Worm (Caenorhabditis elegans) whole organism, L4 larva: Measurements from ENCODE around the gene him-3.
A peak's percentile ranks its signal among the peaks of the same experiment; 100 is the strongest.

Experiments
- F10B5.3 ChIP-seq: sonication (generic microtip); optimal IDR thresholded peaks from 2 replicates; lab custom pipeline; 2016; ENCODE audit warnings: mild to moderate bottlenecking, missing genetic modification characterization, missing compliant biosample characterization
- F44E2.7 ChIP-seq: fragments of 200-800 bp; sonication (Bioruptor generic); IDR thresholded peaks from 2 replicates; pipeline ENCODE4 v2.1.2; 2022; ENCODE audit warnings: missing genetic modification characterization, missing compliant biosample characterization
- F49E8.2 ChIP-seq: sonication (generic microtip); optimal IDR thresholded peaks from 2 replicates; lab custom pipeline; 2016; ENCODE audit warnings: missing compliant biosample characterization, mild to moderate bottlenecking, missing genetic modification characterization, borderline replicate concordance
- T20F7.1 ChIP-seq: fragments of 200-800 bp; sonication (Bioruptor generic); optimal IDR thresholded peaks from 2 replicates; lab custom pipeline; 2018; ENCODE audit warnings: mild to moderate bottlenecking, missing genetic modification characterization, missing compliant biosample characterization
- Y48G9A.11 ChIP-seq: fragments of 200-800 bp; sonication (Bioruptor generic); IDR thresholded peaks from 2 replicates; pipeline ENCODE4 v1.3.6; 2022; ENCODE audit warnings: missing genetic modification reagents, missing genetic modification characterization, missing compliant biosample characterization
- ZK337.2 ChIP-seq: fragments of 200-800 bp; sonication (Bioruptor generic); IDR thresholded peaks from 2 replicates; pipeline ENCODE4 v1.3.6; 2022; ENCODE audit warnings: missing genetic modification reagents, missing genetic modification characterization, missing compliant biosample characterization
- aha-1 ChIP-seq: fragments of 150-350 bp; peaks from one replicate; lab custom pipeline; 2014; ENCODE audit warnings: missing biosample characterization, missing genetic modification characterization
- ceh-62 ChIP-seq: sonication (generic microtip); optimal IDR thresholded peaks from 2 replicates; lab custom pipeline; 2017; ENCODE audit warnings: missing biosample characterization, missing genetic modification characterization
- ceh-82 ChIP-seq: sonication (generic microtip); optimal IDR thresholded peaks from 2 replicates; lab custom pipeline; 2017; ENCODE audit warnings: missing biosample characterization, missing genetic modification characterization
- cey-2 ChIP-seq: sonication (generic microtip); optimal IDR thresholded peaks from 3 replicates; lab custom pipeline; 2017; ENCODE audit warnings: missing genetic modification characterization, mild to moderate bottlenecking, missing compliant biosample characterization, antibody characterized with exemption, borderline replicate concordance; ENCODE audit not compliant: insufficient read depth
- daf-8 ChIP-seq: fragments of 200-800 bp; sonication (Bioruptor generic); IDR thresholded peaks from 2 replicates; pipeline ENCODE4 v1.3.6; 2022; ENCODE audit warnings: missing genetic modification characterization, missing compliant biosample characterization
- dmd-8 ChIP-seq: fragments of 200-800 bp; sonication (Bioruptor generic); IDR thresholded peaks from 2 replicates; pipeline ENCODE4 v1.3.6; 2022; ENCODE audit warnings: missing genetic modification characterization, missing compliant biosample characterization
- dmd-9 ChIP-seq: fragments of 200-800 bp; sonication (Bioruptor generic); IDR thresholded peaks from 2 replicates; pipeline ENCODE4 v1.3.6; 2022; ENCODE audit warnings: missing genetic modification reagents, missing genetic modification characterization, missing compliant biosample characterization
- duxl-1 ChIP-seq: sonication (generic microtip); optimal IDR thresholded peaks from 2 replicates; lab custom pipeline; 2016; ENCODE audit warnings: mild to moderate bottlenecking, missing genetic modification characterization, moderate library complexity, missing compliant biosample characterization; ENCODE audit not compliant: poor library complexity
- fkh-10 ChIP-seq: fragments of 150-350 bp; optimal IDR thresholded peaks from 2 replicates; lab custom pipeline; 2014; ENCODE audit warnings: missing biosample characterization, missing genetic modification reagents, missing genetic modification characterization
- fos-1 ChIP-seq: fragments of 150-350 bp; optimal IDR thresholded peaks from 2 replicates; lab custom pipeline; 2014; ENCODE audit warnings: missing biosample characterization, missing genetic modification characterization
- hlh-11 ChIP-seq: fragments of 200-800 bp; sonication (Bioruptor generic); optimal IDR thresholded peaks from 2 replicates; lab custom pipeline; 2018; ENCODE audit warnings: mild to moderate bottlenecking, missing genetic modification characterization, missing compliant biosample characterization
- hlh-30 ChIP-seq: sonication (generic microtip); optimal IDR thresholded peaks from 2 replicates; lab custom pipeline; 2017; ENCODE audit warnings: antibody characterized with exemption, mild to moderate bottlenecking, missing genetic modification characterization, missing compliant biosample characterization; ENCODE audit not compliant: insufficient read depth
- lim-7 ChIP-seq: fragments of 200-800 bp; sonication (Bioruptor generic); IDR thresholded peaks from 2 replicates; pipeline ENCODE4 v1.3.6; 2022; ENCODE audit warnings: missing genetic modification characterization, missing compliant biosample characterization
- lin-13 ChIP-seq: fragments of 150-350 bp; optimal IDR thresholded peaks from 2 replicates; lab custom pipeline; 2014; ENCODE audit warnings: missing biosample characterization, missing genetic modification reagents, missing genetic modification characterization
- lin-29 ChIP-seq: fragments of 200-800 bp; sonication (Bioruptor generic); IDR thresholded peaks from 2 replicates; pipeline ENCODE4 v1.3.6; 2022; ENCODE audit warnings: missing genetic modification reagents, missing genetic modification characterization, missing compliant biosample characterization
- lin-39 ChIP-seq: fragments of 150-350 bp; optimal IDR thresholded peaks from 2 replicates; lab custom pipeline; 2014; ENCODE audit warnings: missing biosample characterization, missing genetic modification reagents, missing genetic modification characterization
- lsy-2 ChIP-seq, 2 experiments: fragments of 150-350 bp in 1 of 2; sonication (generic microtip) in 1 of 2; optimal IDR thresholded peaks; 2 replicates each; lab custom pipeline; 2014 to 2017; ENCODE audit warnings: missing biosample characterization in 2 of 2, missing genetic modification characterization in 2 of 2
- mdl-1 ChIP-seq, 2 experiments: fragments of 150-350 bp in 1 of 2; sonication (generic microtip) in 1 of 2; optimal IDR thresholded peaks; 2 replicates each; lab custom pipeline; 2014 to 2017; ENCODE audit warnings: missing biosample characterization in 2 of 2, missing genetic modification characterization in 2 of 2
- mes-2 ChIP-seq: sonication (generic microtip); optimal IDR thresholded peaks from 2 replicates; lab custom pipeline; 2016; ENCODE audit warnings: missing genotype, mild to moderate bottlenecking, missing genetic modification characterization, missing compliant biosample characterization; ENCODE audit not compliant: poor library complexity, severe bottlenecking
- mxl-2 ChIP-seq: fragments of 200-800 bp; sonication (Bioruptor generic); conservative IDR thresholded peaks from 2 replicates; pipeline ENCODE4 v1.3.6; 2022; ENCODE audit warnings: missing genetic modification reagents, missing genetic modification characterization, missing compliant biosample characterization
- nhr-102 ChIP-seq: sonication (generic microtip); optimal IDR thresholded peaks from 2 replicates; lab custom pipeline; 2016; ENCODE audit warnings: mild to moderate bottlenecking, missing genetic modification characterization, moderate library complexity, missing compliant biosample characterization
- nhr-237 ChIP-seq: sonication (generic microtip); optimal IDR thresholded peaks from 2 replicates; lab custom pipeline; 2017; ENCODE audit warnings: missing biosample characterization, missing genetic modification characterization
- nhr-28 ChIP-seq: fragments of 150-350 bp; optimal IDR thresholded peaks from 2 replicates; lab custom pipeline; 2014; ENCODE audit warnings: missing biosample characterization, missing genetic modification characterization
- nhr-41 ChIP-seq: fragments of 200-800 bp; sonication (Bioruptor generic); IDR thresholded peaks from 2 replicates; pipeline ENCODE4 v1.3.6; 2022; ENCODE audit warnings: missing genetic modification reagents, missing genetic modification characterization, missing compliant biosample characterization
- nhr-48 ChIP-seq: sonication (generic microtip); optimal IDR thresholded peaks from 2 replicates; lab custom pipeline; 2016; ENCODE audit warnings: mild to moderate bottlenecking, missing genetic modification characterization, missing compliant biosample characterization
- nhr-76 ChIP-seq: fragments of 150-350 bp; optimal IDR thresholded peaks from 2 replicates; lab custom pipeline; 2014; ENCODE audit warnings: missing biosample characterization, missing genetic modification characterization
- pha-4 ChIP-seq, 2 experiments: fragments of 150-350 bp in 1 of 2; fragments of 200-800 bp in 1 of 2; sonication (Bioruptor generic) in 1 of 2; IDR thresholded peaks in 1 of 2; optimal IDR thresholded peaks in 1 of 2; 2 replicates each; pipeline versions ENCODE4 v1.3.6 to Lab custom; 2014 to 2022; ENCODE audit warnings: missing genetic modification characterization in 2 of 2, missing genetic modification reagents in 2 of 2, missing biosample characterization in 1 of 2, missing compliant biosample characterization in 1 of 2
- php-3 ChIP-seq: fragments of 200-800 bp; sonication (Bioruptor generic); IDR thresholded peaks from 2 replicates; pipeline ENCODE4 v1.3.6; 2022; ENCODE audit warnings: missing genetic modification reagents, missing genetic modification characterization, missing compliant biosample characterization
- pqm-1 ChIP-seq: sonication (generic microtip); optimal IDR thresholded peaks from 2 replicates; lab custom pipeline; 2017; ENCODE audit warnings: missing biosample characterization, missing genetic modification characterization
- rbr-2 ChIP-seq: sonication (generic microtip); optimal IDR thresholded peaks from 2 replicates; lab custom pipeline; 2016; ENCODE audit warnings: missing genotype, missing genetic modification characterization, missing compliant biosample characterization
- saeg-2 ChIP-seq: fragments of 200-800 bp; sonication (Bioruptor generic); IDR thresholded peaks from 2 replicates; pipeline ENCODE4 v1.3.6; 2022; ENCODE audit warnings: missing genetic modification reagents, missing genetic modification characterization, missing compliant biosample characterization
- sdz-12 ChIP-seq: fragments of 200-800 bp; sonication (Bioruptor generic); optimal IDR thresholded peaks from 2 replicates; lab custom pipeline; 2018; ENCODE audit warnings: mild to moderate bottlenecking, missing genetic modification characterization, missing compliant biosample characterization
- unc-62 ChIP-seq, 3 experiments: fragments of 150-350 bp in 1 of 3; sonication (generic microtip); optimal IDR thresholded peaks in 2 of 3; peaks in 1 of 3; 1 replicate in 1 of 3; 2 replicates in 2 of 3; lab custom pipeline; 2014 to 2017; ENCODE audit warnings: missing biosample characterization in 3 of 3, missing genetic modification characterization in 3 of 3, missing genetic modification reagents in 3 of 3, missing genotype in 1 of 3
- vab-7 ChIP-seq: fragments of 200-800 bp; sonication (Bioruptor generic); IDR thresholded peaks from 2 replicates; pipeline ENCODE4 v1.3.6; 2022; ENCODE audit warnings: missing genetic modification reagents, missing genetic modification characterization, missing compliant biosample characterization
- zag-1 ChIP-seq: fragments of 150-350 bp; optimal IDR thresholded peaks from 2 replicates; lab custom pipeline; 2014; ENCODE audit warnings: missing biosample characterization, missing genetic modification characterization
- zip-2 ChIP-seq: fragments of 150-350 bp; optimal IDR thresholded peaks from 2 replicates; lab custom pipeline; 2014; ENCODE audit warnings: missing biosample characterization, missing genetic modification characterization
- ztf-11 ChIP-seq: fragments of 150-350 bp; optimal IDR thresholded peaks from 2 replicates; lab custom pipeline; 2014; ENCODE audit warnings: missing biosample characterization, missing genetic modification characterization

The him-3 gene

DNA sequence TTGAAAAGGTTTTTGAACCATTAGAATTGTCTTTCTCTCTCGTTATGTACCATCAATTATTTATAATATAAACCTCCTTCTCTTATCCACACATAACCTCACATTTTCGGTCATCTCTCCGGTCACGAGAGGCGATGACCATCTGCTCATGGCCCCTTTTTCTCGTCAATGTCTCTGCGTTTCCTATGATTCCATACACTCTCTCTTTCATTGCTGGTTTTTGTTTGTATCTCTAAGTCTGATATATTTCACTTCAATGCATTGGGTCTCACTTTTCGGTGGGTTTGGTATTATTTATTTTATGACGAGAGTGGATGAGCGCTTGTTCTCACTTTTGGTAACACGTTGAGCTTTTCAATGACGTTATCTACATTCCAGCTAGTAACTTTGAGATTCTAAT lies 45.7 kb downstream of the him-3 start (continued):
- TF ChIP-seq dmd-9 (no peak), F49E8.2 (tag; lab: Kevin White, UChicago) (no peak), saeg-2 (GFP tag; lab: Robert Waterston, UW) (no peak), dmd-8 (GFP tag; lab: Robert Waterston, UW) (no peak), lsy-2 (tag; optimal IDR thresholded peaks at IDR 0.05; lab: Kevin White, UChicago) (peak in 1 of 2 experiments; percentile 78), ZK337.2 (no peak), cey-2 (tag; lab: Kevin White, UChicago) (no peak), daf-8 (GFP tag; lab: Robert Waterston, UW) (no peak), F44E2.7 (GFP tag; lab: Robert Waterston, UW) (no peak), ceh-62 (tag; lab: Kevin White, UChicago) (no peak), hlh-11 (tag; lab: Kevin White, UChicago) (peak; percentile 79), lin-39 (tag; lab: Kevin White, UChicago) (no peak), Y48G9A.11 (no peak), fos-1 (tag; lab: Kevin White, UChicago) (no peak), zip-2 (tag; lab: Kevin White, UChicago) (no peak), aha-1 (tag; lab: Kevin White, UChicago) (no peak), vab-7 (GFP tag; lab: Robert Waterston, UW) (no peak), ceh-82 (no peak), nhr-41 (GFP tag; lab: Robert Waterston, UW) (no peak), nhr-237 (tag; lab: Kevin White, UChicago) (no peak), nhr-76 (no peak), ztf-11 (no peak), duxl-1 (tag; lab: Kevin White, UChicago) (peak; percentile 44), lin-29 (GFP tag; lab: Robert Waterston, UW) (no peak), pha-4 (GFP tag; IDR thresholded peaks at IDR 0.05; lab: Robert Waterston, UW) (no peak), pha-4 (tag; optimal IDR thresholded peaks at IDR 0.05; lab: Kevin White, UChicago) (peak; percentile 8), lin-13 (GFP tag; lab: Kevin White, UChicago) (no peak), mxl-2 (GFP tag; lab: Robert Waterston, UW) (no peak), rbr-2 (tag; lab: Kevin White, UChicago) (peak; percentile 34), lim-7 (GFP tag; lab: Robert Waterston, UW) (no peak), mdl-1 (tag; optimal IDR thresholded peaks at IDR 0.05; lab: Kevin White, UChicago) (peak; percentile 13 to 74), F10B5.3 (tag; lab: Kevin White, UChicago) (no peak), pqm-1 (no peak), php-3 (GFP tag; lab: Robert Waterston, UW) (no peak), hlh-30 (tag; lab: Kevin White, UChicago) (peak; percentile 98), nhr-48 (tag; lab: Kevin White, UChicago) (no peak), nhr-102 (tag; lab: Kevin White, UChicago) (no peak), mes-2 (peak; percentile 60), sdz-12 (no peak)

ce11 chrIV:7023858-7024257 lies 46.5 kb downstream of the him-3 start, which contains the start of gene adah-1:
Gene adah-1, plus strand, starts transcription at chrIV:7024211.
- TF ChIP-seq nhr-28 (tag; lab: Kevin White, UChicago) (peak; percentile 33), hlh-30 (tag; lab: Kevin White, UChicago) (peak; percentile 78), aha-1 (tag; lab: Kevin White, UChicago) (peak; percentile 65), unc-62 (GFP tag; optimal IDR thresholded peaks at IDR 0.05 in 1 of 2; lab: Kevin White, UChicago) (peak in 1 of 2 experiments; percentile 14), unc-62 (tag; optimal IDR thresholded peaks at IDR 0.05; lab: Kevin White, UChicago) (no peak), zag-1 (tag; lab: Kevin White, UChicago) (no peak), T20F7.1 (GFP tag; lab: Kevin White, UChicago) (no peak), mdl-1 (tag; optimal IDR thresholded peaks at IDR 0.05; lab: Kevin White, UChicago) (peak in 1 of 2 experiments; percentile 13), fkh-10 (GFP tag; lab: Kevin White, UChicago) (no peak), lsy-2 (tag; optimal IDR thresholded peaks at IDR 0.05; lab: Kevin White, UChicago) (peak in 1 of 2 experiments; percentile 31)
